Fruit fly (Drosophila melanogaster) whole organism, adult: ENCODE data around the gene TAF1B.

Experiments
- CG1620 ChIP-seq: fragments of 200-800 bp; sonication (Bioruptor generic); optimal IDR thresholded peaks from 2 replicates; lab custom pipeline; 2016; ENCODE audit warnings: missing biosample characterization, missing genetic modification characterization
- cic ChIP-seq: fragments of 200-800 bp; sonication (Bioruptor generic); optimal IDR thresholded peaks from 2 replicates; lab custom pipeline; 2017; ENCODE audit warnings: missing biosample characterization, mild to moderate bottlenecking, missing genetic modification characterization, moderate library complexity

DNA sequence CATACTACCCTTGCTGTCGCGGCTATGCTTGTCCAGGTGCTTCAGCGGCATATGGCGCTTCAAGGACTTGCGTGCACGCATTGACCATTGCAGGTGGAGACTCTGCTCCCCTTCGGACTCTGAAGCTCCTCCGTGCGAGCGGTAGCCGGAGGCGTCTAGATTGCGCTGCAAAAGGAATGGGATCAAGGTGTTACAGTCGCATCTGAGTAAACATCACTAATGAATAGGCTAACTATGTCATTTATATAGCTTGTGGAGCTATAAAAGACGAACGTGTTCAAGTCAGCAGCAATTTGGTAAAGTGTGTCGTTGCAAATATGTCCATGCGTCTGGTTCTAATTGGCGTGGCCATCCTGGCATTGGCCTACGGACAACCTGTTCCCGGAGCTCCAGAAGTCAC is 1.2 kb downstream of the TAF1B start, which contains the start of gene CG42759:
- TF ChIP-seq cic (GFP tag; lab: Kevin White, UChicago) (no peak), CG1620 (GFP tag; lab: Kevin White, UChicago) (no peak)
